Worm (Caenorhabditis elegans) whole organism, late embryonic: Measurements from ENCODE around the gene msh-5.

Experiments
- F13H6.1 ChIP-seq: sonication (generic microtip); optimal IDR thresholded peaks from 2 replicates; lab custom pipeline; 2016; ENCODE audit warnings: missing genetic modification characterization, missing compliant biosample characterization
- T23F11.4 ChIP-seq: fragments of 200-800 bp; sonication (Bioruptor generic); optimal IDR thresholded peaks from 2 replicates; lab custom pipeline; 2018; ENCODE audit warnings: mild to moderate bottlenecking, missing genetic modification characterization, missing compliant biosample characterization
- ahr-1 ChIP-seq: sonication (generic microtip); optimal IDR thresholded peaks from 2 replicates; lab custom pipeline; 2016; ENCODE audit warnings: missing genetic modification characterization, missing compliant biosample characterization
- ceh-22 ChIP-seq: sonication (generic microtip); optimal IDR thresholded peaks from 2 replicates; lab custom pipeline; 2017; ENCODE audit warnings: missing biosample characterization, missing genetic modification characterization
- ceh-24 ChIP-seq: sonication (generic microtip); optimal IDR thresholded peaks from 2 replicates; lab custom pipeline; 2016; ENCODE audit warnings: mild to moderate bottlenecking, missing genetic modification characterization, missing compliant biosample characterization
- ceh-30 ChIP-seq: fragments of 150-350 bp; optimal IDR thresholded peaks from 2 replicates; lab custom pipeline; 2014; ENCODE audit warnings: missing biosample characterization, missing genetic modification characterization
- ceh-31 ChIP-seq: sonication (generic microtip); optimal IDR thresholded peaks from 2 replicates; lab custom pipeline; 2016; ENCODE audit warnings: missing genetic modification characterization, missing compliant biosample characterization
- ceh-34 ChIP-seq: sonication (generic microtip); optimal IDR thresholded peaks from 2 replicates; lab custom pipeline; 2016; ENCODE audit warnings: mild to moderate bottlenecking, missing genetic modification characterization, missing compliant biosample characterization
- ceh-45 ChIP-seq: fragments of 200-800 bp; sonication (Bioruptor generic); IDR thresholded peaks from 2 replicates; pipeline ENCODE4 v1.3.6; 2022; ENCODE audit warnings: missing genetic modification reagents, missing genetic modification characterization, missing compliant biosample characterization
- ceh-48 ChIP-seq: sonication (generic microtip); optimal IDR thresholded peaks from 2 replicates; lab custom pipeline; 2016; ENCODE audit warnings: missing genetic modification characterization, inconsistent platforms, missing compliant biosample characterization
- ceh-9 ChIP-seq: sonication (generic microtip); optimal IDR thresholded peaks from 2 replicates; lab custom pipeline; 2016; ENCODE audit warnings: mild to moderate bottlenecking, missing genetic modification characterization, inconsistent platforms, missing compliant biosample characterization
- elt-2 ChIP-seq: sonication (generic microtip); optimal IDR thresholded peaks from 2 replicates; lab custom pipeline; 2016; ENCODE audit warnings: missing genetic modification reagents, missing genetic modification characterization, missing compliant biosample characterization
- ets-4 ChIP-seq: sonication (generic microtip); optimal IDR thresholded peaks from 2 replicates; lab custom pipeline; 2016; ENCODE audit warnings: missing genetic modification characterization, missing compliant biosample characterization
- eyg-1 ChIP-seq: sonication (generic microtip); optimal IDR thresholded peaks from 2 replicates; lab custom pipeline; 2016; ENCODE audit warnings: missing genotype, missing genetic modification characterization, missing compliant biosample characterization
- fax-1 ChIP-seq: sonication (generic microtip); optimal IDR thresholded peaks from 2 replicates; lab custom pipeline; 2016; ENCODE audit warnings: missing genotype, missing genetic modification characterization, missing compliant biosample characterization
- fkh-6 ChIP-seq: sonication (generic microtip); optimal IDR thresholded peaks from 2 replicates; lab custom pipeline; 2016; ENCODE audit warnings: missing genetic modification characterization, missing compliant biosample characterization
- gmeb-2 ChIP-seq: sonication (generic microtip); optimal IDR thresholded peaks from 2 replicates; lab custom pipeline; 2016; ENCODE audit warnings: missing genetic modification characterization, inconsistent platforms, missing compliant biosample characterization
- hlh-15 ChIP-seq: sonication (generic microtip); optimal IDR thresholded peaks from 2 replicates; lab custom pipeline; 2016; ENCODE audit warnings: missing genetic modification characterization, missing compliant biosample characterization
- hlh-30 ChIP-seq: sonication (generic microtip); optimal IDR thresholded peaks from 2 replicates; lab custom pipeline; 2017; ENCODE audit warnings: antibody characterized with exemption, missing genetic modification characterization, missing compliant biosample characterization; ENCODE audit not compliant: insufficient read depth
- hlh-6 ChIP-seq: sonication (generic microtip); optimal IDR thresholded peaks from 2 replicates; lab custom pipeline; 2016; ENCODE audit warnings: missing genotype, missing genetic modification characterization, missing compliant biosample characterization
- madf-2 ChIP-seq: sonication (generic microtip); optimal IDR thresholded peaks from 2 replicates; lab custom pipeline; 2017; ENCODE audit warnings: missing genetic modification characterization, missing compliant biosample characterization
- mec-3 ChIP-seq: sonication (generic microtip); optimal IDR thresholded peaks from 2 replicates; lab custom pipeline; 2016; ENCODE audit warnings: borderline replicate concordance, missing genetic modification characterization, missing compliant biosample characterization
- nfya-1 ChIP-seq: sonication (generic microtip); optimal IDR thresholded peaks from 2 replicates; lab custom pipeline; 2017; ENCODE audit warnings: missing genetic modification characterization, mild to moderate bottlenecking, missing compliant biosample characterization, antibody characterized with exemption, moderate library complexity
- nhr-11 ChIP-seq: fragments of 150-350 bp; optimal IDR thresholded peaks from 2 replicates; lab custom pipeline; 2014; ENCODE audit warnings: missing biosample characterization, missing genetic modification characterization
- npax-4 ChIP-seq: sonication (generic microtip); optimal IDR thresholded peaks from 2 replicates; lab custom pipeline; 2016; ENCODE audit warnings: missing genetic modification characterization, missing compliant biosample characterization
- odd-2 ChIP-seq: sonication (generic microtip); optimal IDR thresholded peaks from 2 replicates; lab custom pipeline; 2017; ENCODE audit warnings: antibody characterized with exemption, mild to moderate bottlenecking, missing genetic modification characterization, missing compliant biosample characterization
- pat-9 ChIP-seq: fragments of 200-800 bp; sonication (Bioruptor generic); optimal IDR thresholded peaks from 2 replicates; lab custom pipeline; 2018; ENCODE audit warnings: mild to moderate bottlenecking, missing genetic modification characterization, moderate library complexity, missing compliant biosample characterization
- pha-2 ChIP-seq: sonication (generic microtip); optimal IDR thresholded peaks from 2 replicates; lab custom pipeline; 2017; ENCODE audit warnings: mild to moderate bottlenecking, missing genetic modification characterization, missing compliant biosample characterization
- pha-4 ChIP-seq: fragments of 150-350 bp; optimal IDR thresholded peaks from 2 replicates; lab custom pipeline; 2018; ENCODE audit warnings: missing biosample characterization, missing genetic modification reagents, missing genetic modification characterization
- pqm-1 ChIP-seq: sonication (generic microtip); optimal IDR thresholded peaks from 2 replicates; lab custom pipeline; 2016; ENCODE audit warnings: missing genetic modification characterization, missing compliant biosample characterization
- sdc-2 ChIP-seq: sonication (generic microtip); optimal IDR thresholded peaks from 2 replicates; lab custom pipeline; 2016; ENCODE audit warnings: missing genotype, missing genetic modification characterization, missing compliant biosample characterization
- sox-2 ChIP-seq: fragments of 200-800 bp; sonication (Bioruptor generic); IDR thresholded peaks from 2 replicates; pipeline ENCODE4 v1.3.6; 2022; ENCODE audit warnings: missing genetic modification reagents, missing genetic modification characterization, missing compliant biosample characterization
- syd-9 ChIP-seq: sonication (generic microtip); optimal IDR thresholded peaks from 2 replicates; lab custom pipeline; 2016; ENCODE audit warnings: mild to moderate bottlenecking, missing genetic modification characterization, moderate library complexity, missing compliant biosample characterization
- tbx-2 ChIP-seq: sonication (generic microtip); optimal IDR thresholded peaks from 2 replicates; lab custom pipeline; 2016; ENCODE audit warnings: missing genetic modification characterization, missing compliant biosample characterization
- unc-42 ChIP-seq: sonication (generic microtip); optimal IDR thresholded peaks from 2 replicates; lab custom pipeline; 2016; ENCODE audit warnings: missing genotype, missing genetic modification characterization, missing compliant biosample characterization
- unc-55 ChIP-seq: sonication (generic microtip); optimal IDR thresholded peaks from 2 replicates; lab custom pipeline; 2017; ENCODE audit warnings: missing biosample characterization, missing genetic modification reagents, missing genetic modification characterization
- zip-5 ChIP-seq: sonication (generic microtip); optimal IDR thresholded peaks from 2 replicates; lab custom pipeline; 2016; ENCODE audit warnings: missing genetic modification characterization, missing compliant biosample characterization
- ztf-16 ChIP-seq: sonication (generic microtip); optimal IDR thresholded peaks from 2 replicates; lab custom pipeline; 2017; ENCODE audit warnings: missing genetic modification characterization, missing compliant biosample characterization

The msh-5 gene

DNA sequence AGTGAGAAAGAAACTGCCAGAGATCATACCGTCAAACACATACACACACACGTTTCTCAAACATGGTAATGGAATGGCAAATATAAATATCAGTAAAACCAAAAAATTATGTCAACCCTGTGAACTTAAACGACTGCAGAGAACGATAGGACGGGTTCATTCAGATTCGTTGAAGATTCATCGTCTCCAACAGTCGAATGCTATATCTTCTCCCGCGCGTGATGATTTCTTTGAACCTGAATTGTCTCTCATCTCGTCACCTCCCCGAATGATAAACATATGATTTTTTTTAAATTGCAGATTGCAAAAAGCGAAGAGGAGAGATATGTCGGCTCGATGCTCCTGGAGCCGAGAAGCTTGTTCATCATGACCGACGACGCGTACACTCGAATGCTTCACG lies 44.2 kb upstream of the msh-5 start:
- no peak for TF ChIP-seq elt-2 (tag; lab: Kevin White, UChicago)
- no peak for TF ChIP-seq hlh-15
- no peak for TF ChIP-seq unc-42
- TF ChIP-seq ztf-16 (tag; lab: Kevin White, UChicago): no peak
- no peak for TF ChIP-seq sox-2 (GFP tag; lab: Robert Waterston, UW)
- TF ChIP-seq nhr-11 (tag; lab: Kevin White, UChicago): no peak
- no peak for TF ChIP-seq madf-2 (tag; lab: Kevin White, UChicago)
- no peak for TF ChIP-seq nfya-1 (tag; lab: Kevin White, UChicago)
- TF ChIP-seq zip-5: no peak
- no peak for TF ChIP-seq ceh-24 (tag; lab: Kevin White, UChicago)

DNA sequence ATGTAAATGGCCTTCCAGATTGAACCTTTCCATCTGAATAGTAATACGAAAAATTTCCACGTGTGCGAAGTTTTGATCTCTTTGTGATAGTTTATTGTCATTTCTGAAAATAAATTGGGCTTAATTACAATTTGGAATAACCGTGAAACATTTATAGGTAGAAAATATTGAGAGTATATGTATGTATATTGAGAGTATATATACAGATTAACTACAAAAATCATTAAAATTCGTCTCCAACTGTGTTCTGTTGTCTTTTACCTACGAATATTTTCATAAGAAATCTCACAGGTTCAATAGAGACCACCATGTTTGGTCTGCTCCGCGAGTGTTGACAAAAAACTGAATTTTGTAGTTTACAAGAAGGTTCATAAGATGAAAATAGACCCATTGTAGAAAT lies 42.1 kb upstream of the msh-5 start, which contains the start of gene best-2:
Gene best-2 (minus strand): TSS at position 101 of the 400 bp plus-strand sequence.
- no peak for TF ChIP-seq F13H6.1
- TF ChIP-seq hlh-15: no peak
- TF ChIP-seq mec-3: no peak
- no peak for TF ChIP-seq ets-4
- TF ChIP-seq fkh-6 (tag; lab: Kevin White, UChicago): no peak
- no peak for TF ChIP-seq unc-55 (GFP tag; lab: Kevin White, UChicago)
- TF ChIP-seq npax-4 (tag; lab: Kevin White, UChicago): no peak
- TF ChIP-seq ceh-31 (tag; lab: Kevin White, UChicago): no peak
- no peak for TF ChIP-seq ceh-34 (tag; lab: Kevin White, UChicago)
- TF ChIP-seq ceh-48 (tag; lab: Kevin White, UChicago): no peak
- TF ChIP-seq hlh-6: no peak
- no peak for TF ChIP-seq pha-4 (tag; lab: Kevin White, UChicago)
- no peak for TF ChIP-seq ceh-45 (GFP tag; lab: Robert Waterston, UW)
- no peak for TF ChIP-seq syd-9 (tag; lab: Kevin White, UChicago)
- TF ChIP-seq eyg-1 (tag; lab: Kevin White, UChicago): no peak
- TF ChIP-seq unc-42: no peak
- TF ChIP-seq ztf-16 (tag; lab: Kevin White, UChicago): no peak
- TF ChIP-seq nhr-11 (tag; lab: Kevin White, UChicago): no peak
- TF ChIP-seq ceh-22 (tag; lab: Kevin White, UChicago): no peak

ce11 chrIV:13116679-13117078 lies 38.4 kb upstream of the msh-5 start:
- TF ChIP-seq hlh-30 (tag; lab: Kevin White, UChicago) (no peak), fax-1 (tag; lab: Kevin White, UChicago) (no peak), odd-2 (tag; lab: Kevin White, UChicago) (no peak), T23F11.4 (GFP tag; lab: Kevin White, UChicago) (no peak), ceh-34 (tag; lab: Kevin White, UChicago) (no peak), tbx-2 (tag; lab: Kevin White, UChicago) (no peak), ceh-45 (GFP tag; lab: Robert Waterston, UW) (no peak), ahr-1 (tag; lab: Kevin White, UChicago) (no peak), gmeb-2 (tag; lab: Kevin White, UChicago) (no peak), pqm-1 (tag; lab: Kevin White, UChicago) (no peak), ceh-9 (tag; lab: Kevin White, UChicago) (no peak), pha-2 (tag; lab: Kevin White, UChicago) (no peak), nfya-1 (tag; lab: Kevin White, UChicago) (no peak), pat-9 (tag; lab: Kevin White, UChicago) (no peak), syd-9 (tag; lab: Kevin White, UChicago) (no peak), madf-2 (tag; lab: Kevin White, UChicago) (no peak), ceh-48 (tag; lab: Kevin White, UChicago) (no peak), ceh-30 (tag; lab: Kevin White, UChicago) (no peak), sdc-2 (tag; lab: Kevin White, UChicago) (no peak), F13H6.1 (no peak)
- TF ChIP-seq, all 69 proteins: peak for 0
